Worm (Caenorhabditis elegans) whole organism, mixed stage, embryonic: ENCODE measurements around the gene srz-11.
"Not testable (repeated sequence)": the region's sequence is repeated elsewhere in the genome, so short reads cannot be mapped to it uniquely, and the experiment has no call there.

Experiments used
- ceh-83 ChIP-seq: fragments of 200-800 bp; sonication (Bioruptor generic); optimal IDR thresholded peaks from 2 replicates; lab custom pipeline; 2018; ENCODE audit warnings: mild to moderate bottlenecking, missing genetic modification characterization, missing compliant biosample characterization
- ces-1 ChIP-seq: fragments of 150-350 bp; optimal IDR thresholded peaks from 2 replicates; lab custom pipeline; 2014; ENCODE audit warnings: missing biosample characterization, missing genetic modification reagents, missing genetic modification characterization
- cnd-1 ChIP-seq: fragments of 200-800 bp; sonication (Bioruptor generic); optimal IDR thresholded peaks from 2 replicates; lab custom pipeline; 2018; ENCODE audit warnings: mild to moderate bottlenecking, missing genetic modification characterization, missing compliant biosample characterization
- drap-1 ChIP-seq: fragments of 200-800 bp; sonication (Bioruptor generic); optimal IDR thresholded peaks from 3 replicates; lab custom pipeline; 2018; ENCODE audit warnings: mild to moderate bottlenecking, missing genetic modification characterization, missing compliant biosample characterization
- elt-1 ChIP-seq: sonication (generic microtip); optimal IDR thresholded peaks from 2 replicates; lab custom pipeline; 2017; ENCODE audit warnings: missing genetic modification characterization, mild to moderate bottlenecking, missing compliant biosample characterization, antibody characterized with exemption, moderate library complexity, borderline replicate concordance; ENCODE audit not compliant: insufficient read depth
- elt-3 ChIP-seq: fragments of 150-350 bp; optimal IDR thresholded peaks from 2 replicates; lab custom pipeline; 2014; ENCODE audit warnings: missing biosample characterization, missing genetic modification characterization
- ham-2 ChIP-seq: fragments of 200-800 bp; sonication (Bioruptor generic); optimal IDR thresholded peaks from 2 replicates; lab custom pipeline; 2018; ENCODE audit warnings: mild to moderate bottlenecking, missing genetic modification characterization, missing compliant biosample characterization
- lin-32 ChIP-seq: fragments of 200-800 bp; sonication (Bioruptor generic); optimal IDR thresholded peaks from 2 replicates; lab custom pipeline; 2018; ENCODE audit warnings: mild to moderate bottlenecking, missing genetic modification characterization, missing compliant biosample characterization
- mep-1 ChIP-seq: fragments of 150-350 bp; optimal IDR thresholded peaks from 2 replicates; lab custom pipeline; 2017; ENCODE audit warnings: missing biosample characterization, missing genetic modification reagents, missing genetic modification characterization, inconsistent platforms
- nhr-237 ChIP-seq: fragments of 150-350 bp; optimal IDR thresholded peaks from 2 replicates; lab custom pipeline; 2014; ENCODE audit warnings: missing biosample characterization, missing genetic modification characterization
- nhr-28 ChIP-seq: fragments of 150-350 bp; optimal IDR thresholded peaks from 2 replicates; lab custom pipeline; 2014; ENCODE audit warnings: missing biosample characterization, missing genetic modification characterization
- nhr-76 ChIP-seq: sonication (generic microtip); optimal IDR thresholded peaks from 2 replicates; lab custom pipeline; 2017; ENCODE audit warnings: missing biosample characterization, missing genetic modification characterization
- pha-4 ChIP-seq: fragments of 150-350 bp; optimal IDR thresholded peaks from 2 replicates; lab custom pipeline; 2018; ENCODE audit warnings: missing biosample characterization, missing genetic modification reagents, missing genetic modification characterization
- snpc-4 ChIP-seq: fragments of 150-350 bp; optimal IDR thresholded peaks from 2 replicates; lab custom pipeline; 2014; ENCODE audit warnings: missing biosample characterization, missing genetic modification characterization
- sptf-1 ChIP-seq: sonication (generic microtip); optimal IDR thresholded peaks from 2 replicates; lab custom pipeline; 2017; ENCODE audit warnings: mild to moderate bottlenecking, missing genetic modification characterization, moderate library complexity, missing compliant biosample characterization
- tbx-8 ChIP-seq: fragments of 200-800 bp; sonication (Bioruptor generic); optimal IDR thresholded peaks from 2 replicates; lab custom pipeline; 2018; ENCODE audit warnings: mild to moderate bottlenecking, missing genetic modification characterization, moderate library complexity, missing compliant biosample characterization
- unc-62 ChIP-seq: fragments of 150-350 bp; optimal IDR thresholded peaks from 2 replicates; lab custom pipeline; 2014; ENCODE audit warnings: missing biosample characterization, missing genetic modification reagents, missing genetic modification characterization
- ztf-11 ChIP-seq: fragments of 150-350 bp; optimal IDR thresholded peaks from 2 replicates; lab custom pipeline; 2014; ENCODE audit warnings: missing biosample characterization, missing genetic modification characterization

The srz-11 gene

ce11 chrV:15193909-15194308, 31.0 kb downstream of the srz-11 start, which contains the start of gene Y75B12B.13:
Gene Y75B12B.13 (minus strand): TSS chrV:15194009.
- TF ChIP-seq ztf-11 (tag; lab: Kevin White, UChicago) (no peak), pha-4 (no peak), elt-1 (tag; lab: Kevin White, UChicago) (no peak), nhr-28 (tag; lab: Kevin White, UChicago) (no peak), drap-1 (GFP tag; lab: Kevin White, UChicago) (no peak), elt-3 (tag; lab: Kevin White, UChicago) (no peak), snpc-4 (tag; lab: Kevin White, UChicago) (no peak), ceh-83 (GFP tag; lab: Kevin White, UChicago) (no peak)

- TF ChIP-seq tbx-8 (no peak), ces-1 (GFP tag; lab: Kevin White, UChicago) (no peak), unc-62 (GFP tag; lab: Kevin White, UChicago) (no peak), sptf-1 (tag; lab: Kevin White, UChicago) (no peak)
Observed at ce11 chrV:15197955-15198354, 35.1 kb downstream of the srz-11 start, which contains the start of gene srw-1. Gene srw-1 (plus strand): TSS chrV:15198255.

DNA sequence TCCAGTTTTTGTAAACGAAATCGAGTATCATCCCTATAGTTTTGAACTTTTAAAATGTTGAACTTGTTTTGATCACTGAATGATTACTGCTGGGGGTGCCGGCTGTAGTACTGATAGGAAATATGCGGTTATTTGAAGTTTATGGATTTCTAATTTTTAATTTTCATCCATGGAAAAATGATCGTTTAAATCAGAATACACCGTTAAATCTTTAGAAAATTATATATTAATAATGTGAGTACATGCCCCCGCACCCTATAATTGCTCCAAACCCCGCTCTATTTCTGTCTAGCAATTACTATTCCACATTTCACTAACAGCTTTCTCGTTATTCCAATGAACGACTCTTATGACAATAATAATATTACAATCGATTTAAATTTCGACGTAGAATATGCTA, 36.9 kb downstream of the srz-11 start, which contains the start of gene Y75B12B.10:
Gene Y75B12B.10 (plus strand): TSS at position 301 of the 400 bp plus-strand sequence.
- TF ChIP-seq nhr-76 (tag; lab: Kevin White, UChicago) = no peak
- no peak for TF ChIP-seq nhr-237 (tag; lab: Kevin White, UChicago)
- TF ChIP-seq cnd-1 = no peak
- TF ChIP-seq mep-1 (tag; lab: Kevin White, UChicago) = no peak
- no peak for TF ChIP-seq tbx-8

- TF ChIP-seq ham-2 (GFP tag; lab: Kevin White, UChicago); nhr-76 (tag; lab: Kevin White, UChicago); mep-1 (tag; lab: Kevin White, UChicago): not testable (repeated sequence)
Observed at ce11 chrV:15207681-15208080, 44.8 kb downstream of the srz-11 start, which contains the start of gene C41G6.12. Gene C41G6.12 (minus strand): TSS chrV:15207781.

DNA sequence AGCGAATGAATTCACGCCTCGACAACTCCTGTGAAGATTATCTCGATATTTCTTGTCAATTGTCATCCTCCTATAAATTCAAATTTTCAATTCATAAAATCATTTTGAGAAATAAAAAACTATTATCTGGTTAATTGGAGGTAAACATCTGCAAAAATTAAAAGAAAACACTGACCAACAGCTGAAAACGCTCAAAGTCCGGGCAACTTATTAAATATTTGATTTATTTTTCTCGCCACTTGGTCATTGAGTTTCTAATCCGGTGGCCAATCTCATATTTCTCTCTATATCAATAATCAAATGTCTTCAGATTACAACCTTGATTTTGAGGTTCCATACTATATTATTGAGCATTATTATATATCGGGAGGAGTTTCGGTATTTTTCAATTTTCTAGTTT, 49.0 kb downstream of the srz-11 start, which contains the start of gene sri-24:
Gene sri-24 (plus strand): TSS at position 301 of the 400 bp plus-strand sequence.
- not testable (repeated sequence) for TF ChIP-seq sptf-1 (tag; lab: Kevin White, UChicago); lin-32 (GFP tag; lab: Kevin White, UChicago); elt-3 (tag; lab: Kevin White, UChicago)
